Worm (Caenorhabditis elegans) whole organism, L3 larva: Measurements from ENCODE around the gene grl-29.

Source experiments
- aly-2 ChIP-seq: fragments of 150-350 bp; optimal IDR thresholded peaks from 2 replicates; lab custom pipeline; 2014; ENCODE audit warnings: missing biosample characterization, missing genetic modification characterization
- nhr-237 ChIP-seq: fragments of 150-350 bp; optimal IDR thresholded peaks from 2 replicates; lab custom pipeline; 2014; ENCODE audit warnings: missing biosample characterization, missing genetic modification characterization

- TF ChIP-seq aly-2 (no peak), nhr-237 (tag; lab: Kevin White, UChicago) (no peak)
Measured at ce11 chrV:3505745-3506144, 49.3 kb downstream of the grl-29 start.
